Fruit fly (Drosophila melanogaster): ENCODE measurements around the gene CG15743.

Gene CG15743

dm6 chrX:13320697-13321445, 35.4 kb downstream of the CG15743 start:
- TF ChIP-seq CG15514 (GFP tag; optimal IDR thresholded peaks at IDR 0.05) = no peak
- TF ChIP-seq CG11093 (GFP tag; IDR thresholded peaks at IDR 0.05) = no peak
- no peak for TF ChIP-seq lmd (GFP tag; IDR thresholded peaks at IDR 0.05)
- TF ChIP-seq HLH54F (GFP tag; optimal IDR thresholded peaks at IDR 0.05) = no peak
- no peak for TF ChIP-seq usp (GFP tag; optimal IDR thresholded peaks at IDR 0.05)
- no peak for TF ChIP-seq sd (tag; optimal IDR thresholded peaks at IDR 0.05)
- peak; percentile 35 for TF ChIP-seq CG12391 (tag; optimal IDR thresholded peaks at IDR 0.05)
- no peak for TF ChIP-seq HLH4C (GFP tag; IDR thresholded peaks at IDR 0.05; ENCODE audit: partially characterized antibody)
- peak; percentile 22 for TF ChIP-seq pho (GFP tag; optimal IDR thresholded peaks at IDR 0.05)
- TF ChIP-seq CG10979 (tag; optimal IDR thresholded peaks at IDR 0.05) = peak; percentile 5
- no peak for TF ChIP-seq Dip3 (GFP tag; optimal IDR thresholded peaks at IDR 0.05)
- TF ChIP-seq Mrtf (GFP tag; IDR thresholded peaks at IDR 0.05) = no peak
- TF ChIP-seq mirr (GFP tag; optimal IDR thresholded peaks at IDR 0.05) = no peak
- TF ChIP-seq CG5245 (GFP tag; optimal IDR thresholded peaks at IDR 0.05) = no peak
- TF ChIP-seq Pdp1 (GFP tag; optimal IDR thresholded peaks at IDR 0.05) = no peak
- TF ChIP-seq zf30C (GFP tag; optimal IDR thresholded peaks at IDR 0.05) = no peak
- no peak for TF ChIP-seq nerfin-1 (tag; optimal IDR thresholded peaks at IDR 0.05)
- TF ChIP-seq Fer2 (tag; optimal IDR thresholded peaks at IDR 0.05) = no peak
- TF ChIP-seq CG5953 (GFP tag; IDR thresholded peaks at IDR 0.05) = no peak
- peak; percentile 43 for TF ChIP-seq Sox100B (GFP tag; optimal IDR thresholded peaks at IDR 0.05)
- TF ChIP-seq BtbVII (GFP tag; optimal IDR thresholded peaks at IDR 0.05) = peak; percentile 54
- TF ChIP-seq Bdp1 (GFP tag; optimal IDR thresholded peaks at IDR 0.05) = no peak
- TF ChIP-seq lbe (GFP tag; optimal IDR thresholded peaks at IDR 0.05) = no peak
- TF ChIP-seq CG13287 (GFP tag; IDR thresholded peaks at IDR 0.05; ENCODE audit: partially characterized antibody) = peak; percentile 33; the same call in 1 of the 2 replicates
- no peak for TF ChIP-seq tll (GFP tag; optimal IDR thresholded peaks at IDR 0.05)
- TF ChIP-seq CG17802 (tag; optimal IDR thresholded peaks at IDR 0.05) = no peak
- TF ChIP-seq Optix (GFP tag; IDR thresholded peaks at IDR 0.05) = no peak
- no peak for TF ChIP-seq vnd (GFP tag; IDR thresholded peaks at IDR 0.05; ENCODE audit: partially characterized antibody)
- TF ChIP-seq D (optimal IDR thresholded peaks at IDR 0.05) = no peak
- no peak for TF ChIP-seq D (GFP tag; optimal IDR thresholded peaks at IDR 0.05)
- TF ChIP-seq onecut (GFP tag; IDR thresholded peaks at IDR 0.05) = no peak
- no peak for TF ChIP-seq CG31365 (tag; optimal IDR thresholded peaks at IDR 0.05)
- no peak for TF ChIP-seq CG11085 (GFP tag; IDR thresholded peaks at IDR 0.05)
- no peak for TF ChIP-seq YL-1 (GFP tag; optimal IDR thresholded peaks at IDR 0.05)
- no peak for TF ChIP-seq prd (optimal IDR thresholded peaks at IDR 0.05)
- TF ChIP-seq prd (GFP tag; IDR thresholded peaks at IDR 0.05) = peak; percentile 49; the same call in 2 of the 3 replicates
- TF ChIP-seq pan (optimal IDR thresholded peaks at IDR 0.05) = no peak
- no peak for TF ChIP-seq pan (GFP tag; optimal IDR thresholded peaks at IDR 0.05 in 1 of 2, IDR thresholded peaks at IDR 0.05 in 1 of 2)
- no peak for TF ChIP-seq Sry-δ (GFP tag; optimal IDR thresholded peaks at IDR 0.05)
- no peak for TF ChIP-seq insv (GFP tag; optimal IDR thresholded peaks at IDR 0.05)
- TF ChIP-seq CG3065 (GFP tag; optimal IDR thresholded peaks at IDR 0.05) = no peak
- no peak for TF ChIP-seq wor (GFP tag; IDR thresholded peaks at IDR 0.05)
- TF ChIP-seq CG17612 (GFP tag; IDR thresholded peaks at IDR 0.05) = no peak
- TF ChIP-seq fd64A (GFP tag; optimal IDR thresholded peaks at IDR 0.05) = no peak
- TF ChIP-seq CG10147 (GFP tag; optimal IDR thresholded peaks at IDR 0.05) = peak; percentile 28
- TF ChIP-seq CG15601 (tag; optimal IDR thresholded peaks at IDR 0.05) = no peak
- peak; percentile 48 for TF ChIP-seq CG18262 (tag; optimal IDR thresholded peaks at IDR 0.05)
- TF ChIP-seq NfI (GFP tag; optimal IDR thresholded peaks at IDR 0.05) = no peak
- no peak for TF ChIP-seq NC2β (GFP tag; optimal IDR thresholded peaks at IDR 0.05)
- no peak for TF ChIP-seq mld (GFP tag; IDR thresholded peaks at IDR 0.05; ENCODE audit: partially characterized antibody)

All from whole organism, embryonic.